Worm (Caenorhabditis elegans) whole organism, mixed stage, embryonic: ENCODE measurements around the gene F41C3.11.

ENCODE experiments used
- ceh-39 ChIP-seq: fragments of 150-350 bp; optimal IDR thresholded peaks from 2 replicates; lab custom pipeline; 2014; ENCODE audit warnings: missing biosample characterization, missing genetic modification characterization
- elt-1 ChIP-seq: sonication (generic microtip); optimal IDR thresholded peaks from 2 replicates; lab custom pipeline; 2017; ENCODE audit warnings: missing genetic modification characterization, mild to moderate bottlenecking, missing compliant biosample characterization, antibody characterized with exemption, moderate library complexity, borderline replicate concordance; ENCODE audit not compliant: insufficient read depth
- ham-2 ChIP-seq: fragments of 200-800 bp; sonication (Bioruptor generic); optimal IDR thresholded peaks from 2 replicates; lab custom pipeline; 2018; ENCODE audit warnings: mild to moderate bottlenecking, missing genetic modification characterization, missing compliant biosample characterization
- sptf-1 ChIP-seq: sonication (generic microtip); optimal IDR thresholded peaks from 2 replicates; lab custom pipeline; 2017; ENCODE audit warnings: mild to moderate bottlenecking, missing genetic modification characterization, moderate library complexity, missing compliant biosample characterization

DNA sequence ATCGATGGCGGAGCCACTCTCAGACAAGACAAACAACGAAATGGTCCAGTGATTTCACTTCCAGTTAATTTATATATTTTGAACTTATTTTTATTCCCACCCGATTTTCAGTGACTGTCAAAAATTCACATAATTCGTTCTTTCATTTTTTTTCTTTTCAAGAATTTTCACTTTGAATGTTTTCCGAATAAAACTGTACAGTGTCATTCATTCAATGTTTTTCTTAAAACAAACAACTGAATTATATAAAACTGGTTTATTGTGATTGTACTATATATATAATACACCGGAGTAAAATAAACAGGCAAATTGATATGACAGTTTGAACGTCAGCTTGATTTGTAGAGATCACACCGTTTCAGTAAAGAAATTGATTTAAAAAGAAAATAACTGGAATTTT is 30.7 kb downstream of the F41C3.11 start:
- no peak for TF ChIP-seq elt-1 (tag; lab: Kevin White, UChicago)
- TF ChIP-seq ham-2 (GFP tag; lab: Kevin White, UChicago), result no peak
- no peak for TF ChIP-seq ceh-39 (tag; lab: Kevin White, UChicago)
- TF ChIP-seq sptf-1, result no peak
